Worm (Caenorhabditis elegans) whole organism, late embryonic: ENCODE data around the gene W01D2.6.

Experiments used
- C08G9.2 ChIP-seq: sonication (generic microtip); optimal IDR thresholded peaks from 2 replicates; lab custom pipeline; 2016; ENCODE audit warnings: mild to moderate bottlenecking, missing genetic modification characterization, moderate library complexity, missing compliant biosample characterization
- C38D4.7 ChIP-seq: fragments of 200-800 bp; sonication (Bioruptor generic); optimal IDR thresholded peaks from 2 replicates; lab custom pipeline; 2018; ENCODE audit warnings: mild to moderate bottlenecking, missing genetic modification characterization, moderate library complexity, missing compliant biosample characterization
- F13H6.1 ChIP-seq: sonication (generic microtip); optimal IDR thresholded peaks from 2 replicates; lab custom pipeline; 2016; ENCODE audit warnings: missing genetic modification characterization, missing compliant biosample characterization
- K02D7.2 ChIP-seq: sonication (generic microtip); optimal IDR thresholded peaks from 2 replicates; lab custom pipeline; 2017; ENCODE audit warnings: mild to moderate bottlenecking, missing genetic modification characterization, missing compliant biosample characterization
- T23F11.4 ChIP-seq: fragments of 200-800 bp; sonication (Bioruptor generic); optimal IDR thresholded peaks from 2 replicates; lab custom pipeline; 2018; ENCODE audit warnings: mild to moderate bottlenecking, missing genetic modification characterization, missing compliant biosample characterization
- Y22D7AL.16 ChIP-seq: sonication (generic microtip); optimal IDR thresholded peaks from 2 replicates; lab custom pipeline; 2016; ENCODE audit warnings: missing genetic modification characterization, missing compliant biosample characterization
- ceh-2 ChIP-seq: sonication (generic microtip); optimal IDR thresholded peaks from 2 replicates; lab custom pipeline; 2016; ENCODE audit warnings: missing genotype, missing genetic modification characterization, missing compliant biosample characterization
- ceh-22 ChIP-seq: sonication (generic microtip); optimal IDR thresholded peaks from 2 replicates; lab custom pipeline; 2017; ENCODE audit warnings: missing biosample characterization, missing genetic modification characterization
- ceh-24 ChIP-seq: sonication (generic microtip); optimal IDR thresholded peaks from 2 replicates; lab custom pipeline; 2016; ENCODE audit warnings: mild to moderate bottlenecking, missing genetic modification characterization, missing compliant biosample characterization
- ceh-45 ChIP-seq: fragments of 200-800 bp; sonication (Bioruptor generic); IDR thresholded peaks from 2 replicates; pipeline ENCODE4 v1.3.6; 2022; ENCODE audit warnings: missing genetic modification reagents, missing genetic modification characterization, missing compliant biosample characterization
- ceh-6 ChIP-seq: fragments of 200-800 bp; sonication (Bioruptor generic); optimal IDR thresholded peaks from 2 replicates; lab custom pipeline; 2018; ENCODE audit warnings: mild to moderate bottlenecking, missing genetic modification characterization, missing compliant biosample characterization
- che-1 ChIP-seq: sonication (generic microtip); optimal IDR thresholded peaks from 2 replicates; lab custom pipeline; 2016; ENCODE audit warnings: mild to moderate bottlenecking, missing genetic modification characterization, missing compliant biosample characterization
- dmd-4 ChIP-seq: sonication (generic microtip); optimal IDR thresholded peaks from 2 replicates; lab custom pipeline; 2016; ENCODE audit warnings: borderline replicate concordance, missing genetic modification characterization, missing compliant biosample characterization
- dve-1 ChIP-seq: sonication (generic microtip); optimal IDR thresholded peaks from 2 replicates; lab custom pipeline; 2017; ENCODE audit warnings: antibody characterized with exemption, mild to moderate bottlenecking, missing genetic modification characterization, missing compliant biosample characterization
- elt-4 ChIP-seq: sonication (generic microtip); optimal IDR thresholded peaks from 2 replicates; lab custom pipeline; 2016; ENCODE audit warnings: missing genetic modification characterization, missing compliant biosample characterization
- ets-4 ChIP-seq: sonication (generic microtip); optimal IDR thresholded peaks from 2 replicates; lab custom pipeline; 2016; ENCODE audit warnings: missing genetic modification characterization, missing compliant biosample characterization
- fkh-10 ChIP-seq: fragments of 150-350 bp; optimal IDR thresholded peaks from 2 replicates; lab custom pipeline; 2014; ENCODE audit warnings: missing biosample characterization, missing genetic modification reagents, missing genetic modification characterization
- hlh-13 ChIP-seq: fragments of 200-800 bp; sonication (Bioruptor generic); optimal IDR thresholded peaks from 2 replicates; lab custom pipeline; 2018; ENCODE audit warnings: mild to moderate bottlenecking, missing genetic modification characterization, missing compliant biosample characterization
- hlh-30 ChIP-seq: sonication (generic microtip); optimal IDR thresholded peaks from 2 replicates; lab custom pipeline; 2017; ENCODE audit warnings: antibody characterized with exemption, missing genetic modification characterization, missing compliant biosample characterization; ENCODE audit not compliant: insufficient read depth
- lin-11 ChIP-seq: fragments of 200-800 bp; sonication (Bioruptor generic); optimal IDR thresholded peaks from 2 replicates; lab custom pipeline; 2018; ENCODE audit warnings: mild to moderate bottlenecking, missing genetic modification characterization, missing compliant biosample characterization
- nfya-1 ChIP-seq: sonication (generic microtip); optimal IDR thresholded peaks from 2 replicates; lab custom pipeline; 2017; ENCODE audit warnings: missing genetic modification characterization, mild to moderate bottlenecking, missing compliant biosample characterization, antibody characterized with exemption, moderate library complexity
- nhr-11 ChIP-seq: fragments of 150-350 bp; optimal IDR thresholded peaks from 2 replicates; lab custom pipeline; 2014; ENCODE audit warnings: missing biosample characterization, missing genetic modification characterization
- odd-2 ChIP-seq: sonication (generic microtip); optimal IDR thresholded peaks from 2 replicates; lab custom pipeline; 2017; ENCODE audit warnings: antibody characterized with exemption, mild to moderate bottlenecking, missing genetic modification characterization, missing compliant biosample characterization
- pax-1 ChIP-seq: fragments of 150-350 bp; optimal IDR thresholded peaks from 2 replicates; lab custom pipeline; 2014; ENCODE audit warnings: missing biosample characterization, missing genetic modification characterization
- pha-2 ChIP-seq: sonication (generic microtip); optimal IDR thresholded peaks from 2 replicates; lab custom pipeline; 2017; ENCODE audit warnings: mild to moderate bottlenecking, missing genetic modification characterization, missing compliant biosample characterization
- ref-2 ChIP-seq: sonication (generic microtip); optimal IDR thresholded peaks from 2 replicates; lab custom pipeline; 2016; ENCODE audit warnings: missing genetic modification characterization, missing compliant biosample characterization
- rnt-1 ChIP-seq: sonication (generic microtip); optimal IDR thresholded peaks from 2 replicates; lab custom pipeline; 2016; ENCODE audit warnings: missing genetic modification characterization, missing compliant biosample characterization
- sdc-2 ChIP-seq: sonication (generic microtip); optimal IDR thresholded peaks from 2 replicates; lab custom pipeline; 2016; ENCODE audit warnings: missing genotype, missing genetic modification characterization, missing compliant biosample characterization
- syd-9 ChIP-seq: sonication (generic microtip); optimal IDR thresholded peaks from 2 replicates; lab custom pipeline; 2016; ENCODE audit warnings: mild to moderate bottlenecking, missing genetic modification characterization, moderate library complexity, missing compliant biosample characterization
- tbx-2 ChIP-seq: sonication (generic microtip); optimal IDR thresholded peaks from 2 replicates; lab custom pipeline; 2016; ENCODE audit warnings: missing genetic modification characterization, missing compliant biosample characterization
- unc-3 ChIP-seq, 2 experiments: fragments of 200-800 bp in 1 of 2; sonication (Bioruptor generic) in 1 of 2; sonication (generic microtip) in 1 of 2; conservative IDR thresholded peaks in 1 of 2; optimal IDR thresholded peaks in 1 of 2; 2 replicates each; pipeline versions ENCODE4 v1.3.6 to Lab custom; 2016 to 2022; ENCODE audit warnings: missing compliant biosample characterization in 2 of 2, missing genetic modification characterization in 2 of 2, missing genetic modification reagents in 1 of 2
- unc-42 ChIP-seq: sonication (generic microtip); optimal IDR thresholded peaks from 2 replicates; lab custom pipeline; 2016; ENCODE audit warnings: missing genotype, missing genetic modification characterization, missing compliant biosample characterization
- unc-55 ChIP-seq: sonication (generic microtip); optimal IDR thresholded peaks from 2 replicates; lab custom pipeline; 2017; ENCODE audit warnings: missing biosample characterization, missing genetic modification reagents, missing genetic modification characterization
- zip-5 ChIP-seq: sonication (generic microtip); optimal IDR thresholded peaks from 2 replicates; lab custom pipeline; 2016; ENCODE audit warnings: missing genetic modification characterization, missing compliant biosample characterization
- ztf-16 ChIP-seq: sonication (generic microtip); optimal IDR thresholded peaks from 2 replicates; lab custom pipeline; 2017; ENCODE audit warnings: missing genetic modification characterization, missing compliant biosample characterization

W01D2.6 gene

ce11 chrII:14844253-14844652, 35.5 kb downstream of the W01D2.6 start:
- TF ChIP-seq T23F11.4 (GFP tag; lab: Kevin White, UChicago) (no peak), pha-2 (no peak), ceh-22 (tag; lab: Kevin White, UChicago) (no peak), dve-1 (no peak), elt-4 (no peak), hlh-13 (GFP tag; lab: Kevin White, UChicago) (no peak), dmd-4 (tag; lab: Kevin White, UChicago) (no peak), sdc-2 (tag; lab: Kevin White, UChicago) (no peak), unc-42 (no peak)

- TF ChIP-seq unc-3 (GFP tag; conservative IDR thresholded peaks at IDR 0.05; lab: Robert Waterston, UW), result no peak
- TF ChIP-seq unc-3 (tag; optimal IDR thresholded peaks at IDR 0.05; lab: Kevin White, UChicago), result no peak
- no peak for TF ChIP-seq ets-4 (tag; lab: Kevin White, UChicago)
- TF ChIP-seq che-1 (tag; lab: Kevin White, UChicago), result no peak
- no peak for TF ChIP-seq pha-2
- no peak for TF ChIP-seq unc-42
- TF ChIP-seq F13H6.1, result no peak
- no peak for TF ChIP-seq zip-5 (tag; lab: Kevin White, UChicago)
- TF ChIP-seq, all 69 proteins: peak for 0
Measured at ce11 chrII:14849897-14850296, 41.1 kb downstream of the W01D2.6 start.

- no peak for TF ChIP-seq pha-2
- TF ChIP-seq C08G9.2 (tag; lab: Kevin White, UChicago), result no peak
- TF ChIP-seq Y22D7AL.16 (tag; lab: Kevin White, UChicago), result no peak
- no peak for TF ChIP-seq odd-2
- TF ChIP-seq nfya-1 (tag; lab: Kevin White, UChicago), result no peak
- TF ChIP-seq ceh-2 (tag; lab: Kevin White, UChicago), result no peak
- TF ChIP-seq hlh-30 (tag; lab: Kevin White, UChicago), result no peak
- TF ChIP-seq K02D7.2 (tag; lab: Kevin White, UChicago), result no peak
- TF ChIP-seq ets-4 (tag; lab: Kevin White, UChicago), result no peak
- TF ChIP-seq rnt-1 (tag; lab: Kevin White, UChicago), result no peak
- no peak for TF ChIP-seq pax-1 (tag; lab: Kevin White, UChicago)
- no peak for TF ChIP-seq unc-55 (GFP tag; lab: Kevin White, UChicago)
- TF ChIP-seq ztf-16 (tag; lab: Kevin White, UChicago), result no peak
- no peak for TF ChIP-seq fkh-10 (GFP tag; lab: Kevin White, UChicago)
- no peak for TF ChIP-seq tbx-2 (tag; lab: Kevin White, UChicago)
Measured at ce11 chrII:14851483-14851882, 42.7 kb downstream of the W01D2.6 start, which contains the start of gene R05H10.1. Gene R05H10.1, plus strand, starts transcription at chrII:14851816.

ce11 chrII:14855229-14855628, 46.4 kb downstream of the W01D2.6 start, which contains the start of gene R05H10.7:
Gene R05H10.7, plus strand, starts transcription at chrII:14855529.
- TF ChIP-seq C38D4.7 (GFP tag; lab: Kevin White, UChicago), result no peak
- no peak for TF ChIP-seq ref-2 (tag; lab: Kevin White, UChicago)
- no peak for TF ChIP-seq dve-1
- no peak for TF ChIP-seq unc-55 (GFP tag; lab: Kevin White, UChicago)
- no peak for TF ChIP-seq lin-11 (tag; lab: Kevin White, UChicago)
- no peak for TF ChIP-seq sdc-2 (tag; lab: Kevin White, UChicago)
- TF ChIP-seq ceh-24, result no peak
- no peak for TF ChIP-seq ceh-45 (GFP tag; lab: Robert Waterston, UW)
- no peak for TF ChIP-seq odd-2
- TF ChIP-seq syd-9 (tag; lab: Kevin White, UChicago), result no peak
- TF ChIP-seq ceh-6, result no peak
- no peak for TF ChIP-seq nhr-11 (tag; lab: Kevin White, UChicago)
